Fruit fly (Drosophila melanogaster): ENCODE data around the gene FMRFaR.

Gene FMRFaR

dm6 chr3L:3046325-3047156, 45.0 kb downstream of the FMRFaR start, which contains the start of the genes scramb2 and Sk2 (continued):
- TF ChIP-seq achi (GFP tag; optimal IDR thresholded peaks at IDR 0.05) (peak; percentile 96), fd85E (GFP tag; optimal IDR thresholded peaks at IDR 0.05) (peak; percentile 84), esn (GFP tag; optimal IDR thresholded peaks at IDR 0.05) (peak; percentile 95), CG8632 (GFP tag; optimal IDR thresholded peaks at IDR 0.05) (peak; percentile 94), OdsH (GFP tag; optimal IDR thresholded peaks at IDR 0.05) (peak; percentile 96), lz (GFP tag; optimal IDR thresholded peaks at IDR 0.05) (peak; percentile 94), net (GFP tag; optimal IDR thresholded peaks at IDR 0.05) (peak; percentile 98), CG1621 (tag; optimal IDR thresholded peaks at IDR 0.05) (peak; percentile 95), Lpt (GFP tag; optimal IDR thresholded peaks at IDR 0.05) (peak; percentile 94), cyc (GFP tag; optimal IDR thresholded peaks at IDR 0.05) (peak; percentile 94), CG7368 (GFP tag; optimal IDR thresholded peaks at IDR 0.05) (peak; percentile 92), CG3919 (GFP tag; optimal IDR thresholded peaks at IDR 0.05) (peak; percentile 97), CG3032 (tag; optimal IDR thresholded peaks at IDR 0.05) (peak; percentile 96), svp (GFP tag) (peak; percentile 97), CG6792 (GFP tag; optimal IDR thresholded peaks at IDR 0.05) (peak; percentile 94), ss (GFP tag; optimal IDR thresholded peaks at IDR 0.05) (peak; percentile 97 to 98), CG6163 (GFP tag; IDR thresholded peaks at IDR 0.05) (peak; percentile 98), Hr38 (GFP tag; optimal IDR thresholded peaks at IDR 0.05) (peak; percentile 51), eg (GFP tag; IDR thresholded peaks at IDR 0.05) (peak; percentile 99), CG9139 (GFP tag; optimal IDR thresholded peaks at IDR 0.05) (peak; percentile 96), Sox102F (GFP tag; optimal IDR thresholded peaks at IDR 0.05) (peak; percentile 95), Smox (GFP tag; optimal IDR thresholded peaks at IDR 0.05) (peak; percentile 94), CG11762 (GFP tag; optimal IDR thresholded peaks at IDR 0.05; ENCODE audit: insufficient read depth) (peak; percentile 95), CG32006 (GFP tag; optimal IDR thresholded peaks at IDR 0.05) (peak; percentile 97), CG8319 (GFP tag; optimal IDR thresholded peaks at IDR 0.05) (peak; percentile 93), Hr4 (GFP tag; optimal IDR thresholded peaks at IDR 0.05) (peak; percentile 97), vri (GFP tag; optimal IDR thresholded peaks at IDR 0.05) (peak; percentile 91), CG16779 (tag; optimal IDR thresholded peaks at IDR 0.05) (peak; percentile 95), dac (GFP tag; optimal IDR thresholded peaks at IDR 0.05) (peak; percentile 92), CG6808 (GFP tag; optimal IDR thresholded peaks at IDR 0.05) (peak; percentile 96), CG15336 (GFP tag; IDR thresholded peaks at IDR 0.05) (peak; percentile 98), Sox14 (GFP tag; optimal IDR thresholded peaks at IDR 0.05) (peak; percentile 94), topi (GFP tag; optimal IDR thresholded peaks at IDR 0.05) (peak; percentile 95)

dm6 chr3L:3048647-3049046, 47.1 kb downstream of the FMRFaR start:
- TF ChIP-seq Smox (GFP tag; optimal IDR thresholded peaks at IDR 0.05) (no peak), CG3919 (GFP tag; optimal IDR thresholded peaks at IDR 0.05) (no peak), spab (GFP tag; optimal IDR thresholded peaks at IDR 0.05) (no peak), fkh (GFP tag; optimal IDR thresholded peaks at IDR 0.05) (no peak), Hr38 (GFP tag; optimal IDR thresholded peaks at IDR 0.05) (no peak), CG10631 (GFP tag; optimal IDR thresholded peaks at IDR 0.05) (no peak), Ets96B (tag; optimal IDR thresholded peaks at IDR 0.05) (no peak), CG11762 (GFP tag; optimal IDR thresholded peaks at IDR 0.05; ENCODE audit: insufficient read depth) (no peak), dsx (GFP tag; optimal IDR thresholded peaks at IDR 0.05; ENCODE audit: poor library complexity, severe bottlenecking) (no peak), fd85E (GFP tag; optimal IDR thresholded peaks at IDR 0.05) (no peak), Hr4 (GFP tag; optimal IDR thresholded peaks at IDR 0.05) (no peak), vri (GFP tag; optimal IDR thresholded peaks at IDR 0.05) (no peak), fd59A (GFP tag; optimal IDR thresholded peaks at IDR 0.05) (no peak)
